Worm (Caenorhabditis elegans) whole organism, L2 larva: ENCODE results near the gene mrpl-51.

ENCODE experiments used
- C34F6.9 ChIP-seq: fragments of 150-350 bp; optimal IDR thresholded peaks from 2 replicates; lab custom pipeline; 2014; ENCODE audit warnings: missing biosample characterization, missing genetic modification characterization
- F13H6.1 ChIP-seq: sonication (generic microtip); optimal IDR thresholded peaks from 2 replicates; lab custom pipeline; 2016; ENCODE audit warnings: missing genetic modification characterization, missing compliant biosample characterization
- R02D3.7 ChIP-seq: fragments of 150-350 bp; optimal IDR thresholded peaks from 2 replicates; lab custom pipeline; 2014; ENCODE audit warnings: missing biosample characterization, missing genetic modification characterization
- alr-1 ChIP-seq: fragments of 150-350 bp; optimal IDR thresholded peaks from 2 replicates; lab custom pipeline; 2014; ENCODE audit warnings: missing biosample characterization, missing genetic modification characterization
- aly-2 ChIP-seq: fragments of 150-350 bp; optimal IDR thresholded peaks from 2 replicates; lab custom pipeline; 2014; ENCODE audit warnings: missing biosample characterization, missing genetic modification characterization
- ama-1 ChIP-seq: fragments of 150-350 bp; optimal IDR thresholded peaks from 2 replicates; lab custom pipeline; 2018; ENCODE audit warnings: inconsistent platforms
- blmp-1 ChIP-seq: sonication (generic microtip); optimal IDR thresholded peaks from 2 replicates; lab custom pipeline; 2017; ENCODE audit warnings: missing genetic modification characterization, mild to moderate bottlenecking, missing compliant biosample characterization, antibody characterized with exemption, moderate library complexity; ENCODE audit not compliant: insufficient read depth
- ceh-82 ChIP-seq: fragments of 150-350 bp; optimal IDR thresholded peaks from 2 replicates; lab custom pipeline; 2014; ENCODE audit warnings: missing biosample characterization, missing genetic modification characterization
- crh-2 ChIP-seq: sonication (generic microtip); optimal IDR thresholded peaks from 2 replicates; lab custom pipeline; 2017; ENCODE audit warnings: missing biosample characterization, missing genetic modification characterization
- dmd-4 ChIP-seq: sonication (generic microtip); optimal IDR thresholded peaks from 2 replicates; lab custom pipeline; 2017; ENCODE audit warnings: missing biosample characterization, missing genetic modification characterization
- fos-1 ChIP-seq: fragments of 150-350 bp; optimal IDR thresholded peaks from 2 replicates; lab custom pipeline; 2014; ENCODE audit warnings: missing biosample characterization, missing genetic modification characterization
- gmeb-1 ChIP-seq: fragments of 150-350 bp; optimal IDR thresholded peaks from 2 replicates; lab custom pipeline; 2014; ENCODE audit warnings: missing biosample characterization, missing genetic modification characterization
- lin-13 ChIP-seq: fragments of 150-350 bp; optimal IDR thresholded peaks from 2 replicates; lab custom pipeline; 2014; ENCODE audit warnings: missing biosample characterization, missing genetic modification reagents, missing genetic modification characterization
- lsy-2 ChIP-seq, 2 experiments: fragments of 150-350 bp in 1 of 2; sonication (generic microtip) in 1 of 2; optimal IDR thresholded peaks; 2 replicates each; lab custom pipeline; 2014 to 2017; ENCODE audit warnings: missing biosample characterization in 2 of 2, missing genetic modification characterization in 2 of 2
- mdl-1 ChIP-seq, 2 experiments: fragments of 150-350 bp in 1 of 2; sonication (generic microtip) in 1 of 2; optimal IDR thresholded peaks; 2 replicates each; lab custom pipeline; 2017; ENCODE audit warnings: missing biosample characterization in 2 of 2, missing genetic modification characterization in 2 of 2
- nhr-11 ChIP-seq: fragments of 150-350 bp; optimal IDR thresholded peaks from 2 replicates; lab custom pipeline; 2014; ENCODE audit warnings: missing biosample characterization, missing genetic modification characterization
- nhr-129 ChIP-seq: fragments of 150-350 bp; optimal IDR thresholded peaks from 2 replicates; lab custom pipeline; 2014; ENCODE audit warnings: missing biosample characterization, missing genetic modification characterization
- nhr-21 ChIP-seq: fragments of 150-350 bp; optimal IDR thresholded peaks from 2 replicates; lab custom pipeline; 2014; ENCODE audit warnings: missing biosample characterization, missing genetic modification characterization
- nhr-25 ChIP-seq: fragments of 150-350 bp; sonication (generic microtip); optimal IDR thresholded peaks from 3 replicates; lab custom pipeline; 2014; ENCODE audit warnings: missing biosample characterization, missing genetic modification characterization
- nhr-6 ChIP-seq: fragments of 150-350 bp; optimal IDR thresholded peaks from 2 replicates; lab custom pipeline; 2014; ENCODE audit warnings: missing biosample characterization, missing genetic modification characterization
- nhr-77 ChIP-seq: fragments of 150-350 bp; optimal IDR thresholded peaks from 2 replicates; lab custom pipeline; 2014; ENCODE audit warnings: missing biosample characterization, missing genetic modification characterization
- peb-1 ChIP-seq: fragments of 150-350 bp; optimal IDR thresholded peaks from 2 replicates; lab custom pipeline; 2014; ENCODE audit warnings: missing biosample characterization, missing genetic modification characterization
- sem-4 ChIP-seq: fragments of 150-350 bp; optimal IDR thresholded peaks from 2 replicates; lab custom pipeline; 2014; ENCODE audit warnings: missing biosample characterization, missing genetic modification reagents, missing genetic modification characterization
- skn-1 ChIP-seq: sonication (generic microtip); optimal IDR thresholded peaks from 2 replicates; lab custom pipeline; 2017; ENCODE audit warnings: missing biosample characterization, missing genetic modification characterization
- sma-3 ChIP-seq: sonication (generic microtip); optimal IDR thresholded peaks from 2 replicates; lab custom pipeline; 2016; ENCODE audit warnings: missing genetic modification reagents, missing genetic modification characterization, missing compliant biosample characterization
- sma-9 ChIP-seq, 2 experiments: fragments of 150-350 bp in 1 of 2; sonication (generic microtip) in 1 of 2; optimal IDR thresholded peaks; 2 replicates each; lab custom pipeline; 2014 to 2016; ENCODE audit warnings: missing genetic modification characterization in 2 of 2, mild to moderate bottlenecking in 1 of 2, missing biosample characterization in 1 of 2, missing compliant biosample characterization in 1 of 2, missing genetic modification reagents in 1 of 2, moderate library complexity in 1 of 2
- snpc-4 ChIP-seq: fragments of 150-350 bp; optimal IDR thresholded peaks from 2 replicates; lab custom pipeline; 2014; ENCODE audit warnings: missing biosample characterization, missing genetic modification characterization
- unc-39 ChIP-seq: fragments of 150-350 bp; optimal IDR thresholded peaks from 2 replicates; lab custom pipeline; 2014; ENCODE audit warnings: missing biosample characterization, missing genetic modification characterization
- unc-55 ChIP-seq: fragments of 150-350 bp; sonication (generic microtip); optimal IDR thresholded peaks from 3 replicates; lab custom pipeline; 2014; ENCODE audit warnings: missing biosample characterization, missing genetic modification reagents, missing genetic modification characterization
- zag-1 ChIP-seq: fragments of 150-350 bp; optimal IDR thresholded peaks from 2 replicates; lab custom pipeline; 2014; ENCODE audit warnings: missing biosample characterization, missing genetic modification characterization
- ztf-11 ChIP-seq: sonication (generic microtip); optimal IDR thresholded peaks from 2 replicates; lab custom pipeline; 2017; ENCODE audit warnings: missing biosample characterization, missing genetic modification characterization
- ztf-4 ChIP-seq: fragments of 150-350 bp; optimal IDR thresholded peaks from 2 replicates; lab custom pipeline; 2014; ENCODE audit warnings: missing biosample characterization, missing genetic modification characterization

Gene mrpl-51

ce11 chrIV:12033985-12034384, 2.9 kb downstream of the mrpl-51 start, which contains the start of gene sqst-1:
Gene sqst-1 (plus strand): TSS chrIV:12034282.
- peak; percentile 72 for TF ChIP-seq nhr-129
- TF ChIP-seq lin-13 = no peak
- TF ChIP-seq ztf-4 (tag; lab: Kevin White, UChicago) = peak; percentile 43
- peak; percentile 20 for TF ChIP-seq C34F6.9 (tag; lab: Kevin White, UChicago)
- no peak for TF ChIP-seq nhr-11
- no peak for TF ChIP-seq zag-1
- TF ChIP-seq dmd-4 (tag; lab: Kevin White, UChicago) = no peak
- TF ChIP-seq blmp-1 (tag; lab: Kevin White, UChicago) = no peak
- no peak for TF ChIP-seq skn-1 (tag; lab: Kevin White, UChicago)
- peak in 1 of 2 experiments; percentile 20 for TF ChIP-seq lsy-2 (tag; optimal IDR thresholded peaks at IDR 0.05; lab: Kevin White, UChicago)

- TF ChIP-seq ama-1 (lab: Kevin White, UChicago) (peak; percentile 26), peb-1 (tag; lab: Kevin White, UChicago) (no peak), alr-1 (no peak), F13H6.1 (no peak), ztf-11 (tag; lab: Kevin White, UChicago) (no peak), nhr-129 (peak; percentile 13), nhr-25 (tag; lab: Kevin White, UChicago) (no peak)
Observed at ce11 chrIV:12034776-12035175, 3.7 kb downstream of the mrpl-51 start.

ce11 chrIV:12035422-12035821, 4.3 kb downstream of the mrpl-51 start:
- TF ChIP-seq ama-1 (lab: Kevin White, UChicago) = no peak
- no peak for TF ChIP-seq nhr-11
- TF ChIP-seq ceh-82 = no peak
- TF ChIP-seq unc-39 (tag; lab: Kevin White, UChicago) = no peak
- no peak for TF ChIP-seq R02D3.7 (tag; lab: Kevin White, UChicago)
- no peak for TF ChIP-seq mdl-1 (tag; optimal IDR thresholded peaks at IDR 0.05; lab: Kevin White, UChicago)
- no peak for TF ChIP-seq skn-1 (tag; lab: Kevin White, UChicago)
- TF ChIP-seq snpc-4 = no peak

- TF ChIP-seq aly-2 (no peak), unc-39 (tag; lab: Kevin White, UChicago) (no peak), nhr-25 (tag; lab: Kevin White, UChicago) (peak; percentile 48), sma-3 (GFP tag; lab: Kevin White, UChicago) (peak; percentile 47), sem-4 (tag; lab: Kevin White, UChicago) (peak; percentile 64), ztf-11 (tag; lab: Kevin White, UChicago) (no peak), nhr-6 (peak; percentile 1), nhr-129 (peak; percentile 6), lin-13 (peak; percentile 11), nhr-77 (no peak), ztf-4 (tag; lab: Kevin White, UChicago) (peak; percentile 61), lsy-2 (tag; optimal IDR thresholded peaks at IDR 0.05; lab: Kevin White, UChicago) (peak in 1 of 2 experiments; percentile 63), nhr-21 (tag; lab: Kevin White, UChicago) (no peak), gmeb-1 (no peak), alr-1 (no peak), ama-1 (lab: Kevin White, UChicago) (peak; percentile 51)
Observed at ce11 chrIV:12036924-12037323, 5.8 kb downstream of the mrpl-51 start.

- TF ChIP-seq sma-9 (GFP tag; optimal IDR thresholded peaks at IDR 0.05; lab: Kevin White, UChicago) (peak; percentile 23), sma-9 (tag; optimal IDR thresholded peaks at IDR 0.05; lab: Kevin White, UChicago) (no peak), nhr-129 (peak; percentile 35), skn-1 (tag; lab: Kevin White, UChicago) (no peak), fos-1 (tag; lab: Kevin White, UChicago) (peak; percentile 60)
Observed at ce11 chrIV:12040431-12040830, 9.3 kb downstream of the mrpl-51 start.

ce11 chrIV:12043054-12043453, 11.9 kb downstream of the mrpl-51 start:
- TF ChIP-seq sem-4 (tag; lab: Kevin White, UChicago) (no peak), unc-55 (GFP tag; lab: Kevin White, UChicago) (no peak), alr-1 (no peak), fos-1 (tag; lab: Kevin White, UChicago) (peak; percentile 16), nhr-129 (peak; percentile 61), sma-9 (GFP tag; optimal IDR thresholded peaks at IDR 0.05; lab: Kevin White, UChicago) (peak; percentile 51), sma-9 (tag; optimal IDR thresholded peaks at IDR 0.05; lab: Kevin White, UChicago) (no peak), crh-2 (tag; lab: Kevin White, UChicago) (peak; percentile 36)
